Fruit fly (Drosophila melanogaster): Measurements from ENCODE around the gene Bin1.

The Bin1 gene

dm6 chr3R:16190782-16191181, 1.4 kb upstream of the Bin1 start (continued):
- TF ChIP-seq trem (tag; optimal IDR thresholded peaks at IDR 0.05): no peak
- TF ChIP-seq Fer1 (GFP tag; optimal IDR thresholded peaks at IDR 0.05): peak; percentile 5
- peak; percentile 76 for TF ChIP-seq mirr (GFP tag; optimal IDR thresholded peaks at IDR 0.05)
- no peak for TF ChIP-seq CG6689 (GFP tag; IDR thresholded peaks at IDR 0.05)
- no peak for TF ChIP-seq slp2 (GFP tag; optimal IDR thresholded peaks at IDR 0.05)
- no peak for TF ChIP-seq Deaf1 (tag; optimal IDR thresholded peaks at IDR 0.05)
- no peak for TF ChIP-seq CG32772 (GFP tag; IDR thresholded peaks at IDR 0.05)
- TF ChIP-seq ewg (GFP tag; optimal IDR thresholded peaks at IDR 0.05): no peak
- no peak for TF ChIP-seq Dad (GFP tag; optimal IDR thresholded peaks at IDR 0.05)
- TF ChIP-seq CG7357 (GFP tag; IDR thresholded peaks at IDR 0.05): no peak
- TF ChIP-seq CG13775 (GFP tag; optimal IDR thresholded peaks at IDR 0.05): no peak
- no peak for TF ChIP-seq kah (GFP tag; optimal IDR thresholded peaks at IDR 0.05)
- TF ChIP-seq Hsf (GFP tag; optimal IDR thresholded peaks at IDR 0.05): no peak
- TF ChIP-seq sug (tag; optimal IDR thresholded peaks at IDR 0.05): peak; percentile 80
- TF ChIP-seq exex (tag; optimal IDR thresholded peaks at IDR 0.05): peak; percentile 88
- no peak for TF ChIP-seq CG17802 (tag; optimal IDR thresholded peaks at IDR 0.05)
- TF ChIP-seq gt (GFP tag; IDR thresholded peaks at IDR 0.05): no peak
- TF ChIP-seq CG15601 (tag; optimal IDR thresholded peaks at IDR 0.05): peak; percentile 30
- no peak for TF ChIP-seq CG10267 (tag; optimal IDR thresholded peaks at IDR 0.05)
- TF ChIP-seq bsh (GFP tag; optimal IDR thresholded peaks at IDR 0.05): no peak
- TF ChIP-seq Rx (GFP tag; IDR thresholded peaks at IDR 0.05): no peak
- no peak for TF ChIP-seq D (optimal IDR thresholded peaks at IDR 0.05)
- no peak for TF ChIP-seq D (GFP tag; optimal IDR thresholded peaks at IDR 0.05)
- TF ChIP-seq tx (GFP tag; optimal IDR thresholded peaks at IDR 0.05): no peak
- TF ChIP-seq CG10543 (GFP tag; optimal IDR thresholded peaks at IDR 0.05): no peak
- TF ChIP-seq grn (GFP tag; optimal IDR thresholded peaks at IDR 0.05): peak; percentile 15
- TF ChIP-seq Hey (tag; optimal IDR thresholded peaks at IDR 0.05): no peak
- TF ChIP-seq CG34376 (GFP tag; optimal IDR thresholded peaks at IDR 0.05): peak; percentile 36
- TF ChIP-seq CG17568 (GFP tag; optimal IDR thresholded peaks at IDR 0.05): no peak
- no peak for TF ChIP-seq NfI (GFP tag; optimal IDR thresholded peaks at IDR 0.05)
- TF ChIP-seq nmo (GFP tag; optimal IDR thresholded peaks at IDR 0.05): no peak
- peak; percentile 71 for TF ChIP-seq gem (tag; optimal IDR thresholded peaks at IDR 0.05)
- TF ChIP-seq CHES-1-like (GFP tag; optimal IDR thresholded peaks at IDR 0.05): no peak
- no peak for TF ChIP-seq CG4854 (GFP tag; optimal IDR thresholded peaks at IDR 0.05)
- TF ChIP-seq CG33213 (GFP tag; optimal IDR thresholded peaks at IDR 0.05): no peak
- TF ChIP-seq Blimp-1 (GFP tag; optimal IDR thresholded peaks at IDR 0.05): no peak
- no peak for TF ChIP-seq CG13296 (GFP tag; optimal IDR thresholded peaks at IDR 0.05)
- no peak for TF ChIP-seq CG3847 (GFP tag; IDR thresholded peaks at IDR 0.05)
- no peak for TF ChIP-seq Abd-B (GFP tag; optimal IDR thresholded peaks at IDR 0.05)
- TF ChIP-seq Aef1 (GFP tag; IDR thresholded peaks at IDR 0.05): no peak
- TF ChIP-seq CG14014 (GFP tag; IDR thresholded peaks at IDR 0.05): no peak
- no peak for TF ChIP-seq Dek (tag; optimal IDR thresholded peaks at IDR 0.05)
- TF ChIP-seq GATAe (GFP tag; conservative IDR thresholded peaks at IDR 0.05): peak; percentile 31; the same call in 1 of the 2 replicates
- no peak for TF ChIP-seq CG30403 (GFP tag; optimal IDR thresholded peaks at IDR 0.05)
- TF ChIP-seq CoRest (tag; optimal IDR thresholded peaks at IDR 0.05): no peak
- no peak for TF ChIP-seq CG10366 (GFP tag; IDR thresholded peaks at IDR 0.05)
